Worm (Caenorhabditis elegans) whole organism, young adult: ENCODE data around the gene srbc-58.
"Not testable (repeated sequence)": the region's sequence is repeated elsewhere in the genome, so short reads cannot be mapped to it uniquely, and the experiment has no call there.

ENCODE experiments used
- C06A6.2 ChIP-seq: fragments of 200-800 bp; sonication (Bioruptor generic); conservative IDR thresholded peaks from 2 replicates; pipeline ENCODE4 v1.3.6; 2022; ENCODE audit warnings: missing genetic modification characterization, missing compliant biosample characterization
- F49E8.2 ChIP-seq: sonication (generic microtip); optimal IDR thresholded peaks from 3 replicates; lab custom pipeline; 2017; ENCODE audit warnings: missing genetic modification characterization, mild to moderate bottlenecking, missing compliant biosample characterization, antibody characterized with exemption, moderate library complexity; ENCODE audit not compliant: insufficient read depth
- Y53F4B.3 ChIP-seq: fragments of 200-800 bp; sonication (Bioruptor generic); IDR thresholded peaks from 2 replicates; pipeline ENCODE4 v1.3.6; 2022; ENCODE audit warnings: missing genetic modification reagents, missing genetic modification characterization, missing compliant biosample characterization
- ama-1 ChIP-seq, 3 experiments: fragments of 150-350 bp in 1 of 3; sonication (generic microtip) in 2 of 3; optimal IDR thresholded peaks; 2 replicates each; lab custom pipeline; 2014 to 2018; ENCODE audit warnings: missing biosample characterization in 2 of 3, missing genetic modification characterization in 2 of 3, missing genetic modification reagents in 2 of 3
- athp-1 ChIP-seq: sonication (generic microtip); optimal IDR thresholded peaks from 2 replicates; lab custom pipeline; 2017; ENCODE audit warnings: mild to moderate bottlenecking, missing genetic modification characterization, missing compliant biosample characterization
- fkh-3 ChIP-seq: sonication (generic microtip); optimal IDR thresholded peaks from 2 replicates; lab custom pipeline; 2016; ENCODE audit warnings: mild to moderate bottlenecking, missing genetic modification characterization, missing compliant biosample characterization
- hmg-1.2 ChIP-seq: fragments of 200-800 bp; sonication (Bioruptor generic); IDR thresholded peaks from 2 replicates; pipeline ENCODE4 v1.3.6; 2022; ENCODE audit warnings: missing genetic modification reagents, missing genetic modification characterization, missing compliant biosample characterization
- let-607 ChIP-seq, 2 experiments: fragments of 200-800 bp in 1 of 2; sonication (Bioruptor generic) in 1 of 2; sonication (generic microtip) in 1 of 2; optimal IDR thresholded peaks; 2 replicates each; lab custom pipeline; 2016 to 2018; ENCODE audit warnings: mild to moderate bottlenecking in 2 of 2, missing compliant biosample characterization in 2 of 2, missing genetic modification characterization in 2 of 2, moderate library complexity in 2 of 2, missing genotype in 1 of 2
- madf-6 ChIP-seq: fragments of 200-800 bp; sonication (Bioruptor generic); IDR thresholded peaks from 2 replicates; pipeline ENCODE4 v1.3.6; 2022; ENCODE audit warnings: missing genetic modification reagents, missing genetic modification characterization, missing compliant biosample characterization
- mel-28 ChIP-seq: sonication (generic microtip); optimal IDR thresholded peaks from 2 replicates; lab custom pipeline; 2016; ENCODE audit warnings: borderline replicate concordance, mild to moderate bottlenecking, missing genetic modification characterization, missing compliant biosample characterization
- nhr-27 ChIP-seq: fragments of 200-800 bp; sonication (Bioruptor generic); optimal IDR thresholded peaks from 2 replicates; lab custom pipeline; 2018; ENCODE audit warnings: mild to moderate bottlenecking, missing genetic modification characterization, moderate library complexity, missing compliant biosample characterization
- nhr-90 ChIP-seq: sonication (generic microtip); optimal IDR thresholded peaks from 2 replicates; lab custom pipeline; 2016; ENCODE audit warnings: missing genotype, mild to moderate bottlenecking, missing genetic modification characterization, missing compliant biosample characterization
- sea-2 ChIP-seq: fragments of 200-800 bp; sonication (Bioruptor generic); IDR thresholded peaks from 2 replicates; pipeline ENCODE4 v1.3.6; 2022; ENCODE audit warnings: missing genetic modification characterization, missing compliant biosample characterization
- unc-62 ChIP-seq: fragments of 150-350 bp; optimal IDR thresholded peaks from 2 replicates; lab custom pipeline; 2014; ENCODE audit warnings: missing biosample characterization, missing genetic modification reagents, missing genetic modification characterization

ce11 chrV:820629-821028 lies 45.8 kb downstream of the srbc-58 start, which contains the start of gene srx-32:
- TF ChIP-seq F49E8.2 (tag; lab: Kevin White, UChicago); C06A6.2; unc-62 (GFP tag; lab: Kevin White, UChicago); athp-1 (tag; lab: Kevin White, UChicago); sea-2 (GFP tag; lab: Robert Waterston, UW); hmg-1.2 (GFP tag; lab: Robert Waterston, UW); ama-1 (optimal IDR thresholded peaks at IDR 0.05; lab: Kevin White, UChicago); ama-1 (GFP tag; optimal IDR thresholded peaks at IDR 0.05; lab: Kevin White, UChicago); madf-6 (GFP tag; lab: Robert Waterston, UW); nhr-90 (tag; lab: Kevin White, UChicago); fkh-3 (tag; lab: Kevin White, UChicago); nhr-27 (tag; lab: Kevin White, UChicago); Y53F4B.3; let-607 (tag; optimal IDR thresholded peaks at IDR 0.05; lab: Kevin White, UChicago); mel-28 (tag; lab: Kevin White, UChicago): not testable (repeated sequence)
